Worm (Caenorhabditis elegans): Measurements from ENCODE around the gene hsp-4.

Gene hsp-4

ce11 chrII:7337469-7337893 lies 15.0 kb downstream of the hsp-4 start:
- TF ChIP-seq nhr-43 (tag; optimal IDR thresholded peaks at IDR 0.05; ENCODE audit: poor library complexity, severe bottlenecking) (peak; percentile 99), daf-12 (tag; optimal IDR thresholded peaks at IDR 0.05) (no peak), nhr-67 (tag; optimal IDR thresholded peaks at IDR 0.05) (no peak), unc-39 (tag; optimal IDR thresholded peaks at IDR 0.05) (no peak), lsy-12 (tag; optimal IDR thresholded peaks at IDR 0.05) (peak; percentile 66), lin-39 (tag; optimal IDR thresholded peaks at IDR 0.05) (peak; percentile 67), jun-1 (tag; optimal IDR thresholded peaks at IDR 0.05) (peak; percentile 83), egl-5 (tag; optimal IDR thresholded peaks at IDR 0.05) (no peak), ama-1 (optimal IDR thresholded peaks at IDR 0.05) (peak; percentile 17), nhr-76 (tag; optimal IDR thresholded peaks at IDR 0.05) (no peak), eor-1 (tag; optimal IDR thresholded peaks at IDR 0.05) (no peak), aly-2 (tag; optimal IDR thresholded peaks at IDR 0.05) (no peak), fkh-10 (GFP tag; optimal IDR thresholded peaks at IDR 0.05) (no peak), pqm-1 (tag; optimal IDR thresholded peaks at IDR 0.05) (peak; percentile 95), nhr-77 (tag; optimal IDR thresholded peaks at IDR 0.05) (no peak), sea-2 (GFP tag; optimal IDR thresholded peaks at IDR 0.05) (no peak), egl-27 (tag; optimal IDR thresholded peaks at IDR 0.05) (no peak), nhr-12 (tag; optimal IDR thresholded peaks at IDR 0.05) (no peak), ceh-28 (tag; optimal IDR thresholded peaks at IDR 0.05) (peak; percentile 67), nhr-23 (tag; optimal IDR thresholded peaks at IDR 0.05) (peak; percentile 92), nhr-25 (tag; optimal IDR thresholded peaks at IDR 0.05) (peak; percentile 90), ztf-4 (tag; optimal IDR thresholded peaks at IDR 0.05) (peak; percentile 53), elt-3 (tag; optimal IDR thresholded peaks at IDR 0.05) (peak in 2 of 3 experiments; percentile 34 to 69), mdl-1 (tag; optimal IDR thresholded peaks at IDR 0.05) (peak; percentile 63), tbx-2 (tag; optimal IDR thresholded peaks at IDR 0.05) (peak; percentile 75), unc-62 (GFP tag; optimal IDR thresholded peaks at IDR 0.05) (no peak), snpc-4 (tag; optimal IDR thresholded peaks at IDR 0.05) (peak; percentile 37), ceh-16 (tag; optimal IDR thresholded peaks at IDR 0.05) (no peak), ZK546.5 (tag; optimal IDR thresholded peaks at IDR 0.05) (no peak), lin-15B (tag; optimal IDR thresholded peaks at IDR 0.05) (peak; percentile 2), nhr-28 (tag; optimal IDR thresholded peaks at IDR 0.05) (no peak), ceh-9 (tag; optimal IDR thresholded peaks at IDR 0.05) (no peak), pha-4 (tag; optimal IDR thresholded peaks at IDR 0.05) (peak; percentile 91), R02D3.7 (tag; optimal IDR thresholded peaks at IDR 0.05) (peak; percentile 10), nfya-1 (tag; optimal IDR thresholded peaks at IDR 0.05; ENCODE audit: insufficient read depth) (peak; percentile 72), nhr-237 (tag; optimal IDR thresholded peaks at IDR 0.05) (no peak), ztf-11 (tag; optimal IDR thresholded peaks at IDR 0.05) (no peak), ceh-82 (tag; optimal IDR thresholded peaks at IDR 0.05) (no peak), elt-1 (tag; optimal IDR thresholded peaks at IDR 0.05) (no peak), zag-1 (tag; optimal IDR thresholded peaks at IDR 0.05) (no peak), mml-1 (tag; optimal IDR thresholded peaks at IDR 0.05) (no peak), hmg-11 (tag; optimal IDR thresholded peaks at IDR 0.05) (peak; percentile 61), nhr-11 (tag; optimal IDR thresholded peaks at IDR 0.05) (no peak), fos-1 (tag; optimal IDR thresholded peaks at IDR 0.05) (no peak), fkh-2 (tag; optimal IDR thresholded peaks at IDR 0.05) (no peak), elt-2 (tag; optimal IDR thresholded peaks at IDR 0.05) (peak; percentile 94)

ce11 chrII:7331224-7331623 lies 21.2 kb downstream of the hsp-4 start, which contains the start of gene npax-1:
Gene npax-1, minus strand, starts transcription at chrII:7331324.
- TF ChIP-seq nhr-77 (tag; optimal IDR thresholded peaks at IDR 0.05) (no peak), eor-1 (tag; optimal IDR thresholded peaks at IDR 0.05) (no peak), nhr-23 (tag; optimal IDR thresholded peaks at IDR 0.05) (no peak), aly-2 (tag; optimal IDR thresholded peaks at IDR 0.05) (no peak), unc-39 (tag; optimal IDR thresholded peaks at IDR 0.05) (no peak), elt-3 (tag; optimal IDR thresholded peaks at IDR 0.05) (no peak), jun-1 (tag; optimal IDR thresholded peaks at IDR 0.05) (no peak), R02D3.7 (tag; optimal IDR thresholded peaks at IDR 0.05) (no peak), nhr-11 (tag; optimal IDR thresholded peaks at IDR 0.05) (no peak), skn-1 (tag; optimal IDR thresholded peaks at IDR 0.05) (no peak), daf-12 (tag; optimal IDR thresholded peaks at IDR 0.05) (no peak), nfya-1 (tag; optimal IDR thresholded peaks at IDR 0.05; ENCODE audit: insufficient read depth) (no peak), sea-2 (GFP tag; optimal IDR thresholded peaks at IDR 0.05) (no peak), egl-5 (tag; optimal IDR thresholded peaks at IDR 0.05) (no peak), elt-2 (tag; optimal IDR thresholded peaks at IDR 0.05) (no peak), ceh-16 (tag; optimal IDR thresholded peaks at IDR 0.05) (no peak), pha-4 (tag; optimal IDR thresholded peaks at IDR 0.05) (no peak)
